Worm (Caenorhabditis elegans): ENCODE measurements around the gene pad-2.

pad-2 gene

ce11 chrIII:10241332-10241829 is 37.5 kb upstream of the pad-2 start:
- TF ChIP-seq lin-54 (GFP tag; optimal IDR thresholded peaks at IDR 0.05), result no peak
- peak; percentile 51 for TF ChIP-seq somi-1 (GFP tag; optimal IDR thresholded peaks at IDR 0.05)
- no peak for TF ChIP-seq pbrm-1 (GFP tag; IDR thresholded peaks at IDR 0.05)
- TF ChIP-seq nfya-1 (tag; optimal IDR thresholded peaks at IDR 0.05; ENCODE audit: borderline replicate concordance, insufficient read depth), result no peak
- TF ChIP-seq hlh-26 (GFP tag; conservative IDR thresholded peaks at IDR 0.05), result no peak
- no peak for TF ChIP-seq cebp-1 (GFP tag; IDR thresholded peaks at IDR 0.05)
- TF ChIP-seq cebp-1 (tag; optimal IDR thresholded peaks at IDR 0.05), result peak; percentile 10
- TF ChIP-seq tbp1 (GFP tag; optimal IDR thresholded peaks at IDR 0.05), result no peak
- TF ChIP-seq ztf-26 (tag; optimal IDR thresholded peaks at IDR 0.05), result peak; percentile 35
- TF ChIP-seq mxl-1 (tag; optimal IDR thresholded peaks at IDR 0.05), result no peak
- TF ChIP-seq lsy-27 (tag; optimal IDR thresholded peaks at IDR 0.05; ENCODE audit: borderline replicate concordance, insufficient read depth), result no peak

- TF ChIP-seq snpc-1.1 (tag; optimal IDR thresholded peaks at IDR 0.05; ENCODE audit: insufficient read depth), result peak; percentile 54
- peak; percentile 63 for TF ChIP-seq snpc-4 (GFP tag; optimal IDR thresholded peaks at IDR 0.05)
- TF ChIP-seq snpc-4 (tag; optimal IDR thresholded peaks at IDR 0.05), result peak in 3 of 4 experiments; percentile 50 to 91 (median 86)
- 0 out of 2 replicates have a peak, but pooled peaks have one; percentile 12 for TF ChIP-seq hmg-1.2 (GFP tag; IDR thresholded peaks at IDR 0.05)
These were observed 36.3 kb upstream of the pad-2 start for ce11 chrIII:10242597-10242996.

ce11 chrIII:10244013-10244412 is 34.9 kb upstream of the pad-2 start:
- TF ChIP-seq ceh-91 (GFP tag; IDR thresholded peaks at IDR 0.05), result no peak
- TF ChIP-seq athp-1 (tag; optimal IDR thresholded peaks at IDR 0.05), result no peak
- no peak for TF ChIP-seq madf-6 (GFP tag; IDR thresholded peaks at IDR 0.05)
- no peak for TF ChIP-seq Y95B8A.8 (GFP tag; IDR thresholded peaks at IDR 0.05)
- no peak for TF ChIP-seq somi-1 (GFP tag; optimal IDR thresholded peaks at IDR 0.05)
- no peak for TF ChIP-seq unc-62 (GFP tag; optimal IDR thresholded peaks at IDR 0.05)
- no peak for TF ChIP-seq ekl-4 (GFP tag; IDR thresholded peaks at IDR 0.05)
- TF ChIP-seq aptf-3 (GFP tag; IDR thresholded peaks at IDR 0.05), result no peak
- no peak for TF ChIP-seq dpff-1 (tag; optimal IDR thresholded peaks at IDR 0.05)
- TF ChIP-seq ceh-58 (GFP tag; IDR thresholded peaks at IDR 0.05), result no peak
- TF ChIP-seq F10E7.11 (tag; optimal IDR thresholded peaks at IDR 0.05), result no peak
- no peak for TF ChIP-seq cebp-1 (GFP tag; IDR thresholded peaks at IDR 0.05)
- TF ChIP-seq cebp-1 (tag; optimal IDR thresholded peaks at IDR 0.05), result no peak
- TF ChIP-seq gei-17 (GFP tag; optimal IDR thresholded peaks at IDR 0.05), result no peak

- TF ChIP-seq ztf-18 (tag; optimal IDR thresholded peaks at IDR 0.05) (peak; percentile 5), fkh-3 (tag; optimal IDR thresholded peaks at IDR 0.05) (no peak), Y56A3A.18 (GFP tag; IDR thresholded peaks at IDR 0.05) (no peak), attf-5 (GFP tag; optimal IDR thresholded peaks at IDR 0.05) (no peak), lin-35 (GFP tag; optimal IDR thresholded peaks at IDR 0.05) (peak in 1 of 3 experiments; percentile 36), ceh-40 (GFP tag; IDR thresholded peaks at IDR 0.05) (no peak), T26A5.8 (tag; optimal IDR thresholded peaks at IDR 0.05) (no peak), lsy-27 (tag; optimal IDR thresholded peaks at IDR 0.05; ENCODE audit: borderline replicate concordance, insufficient read depth) (no peak), dpl-1 (GFP tag; optimal IDR thresholded peaks at IDR 0.05) (peak; percentile 31), lin-54 (GFP tag; optimal IDR thresholded peaks at IDR 0.05) (peak; percentile 52), unc-62 (GFP tag; optimal IDR thresholded peaks at IDR 0.05) (no peak), dox-1 (GFP tag; IDR thresholded peaks at IDR 0.05) (0 out of 2 replicates have a peak, but pooled peaks have one; percentile 9), egrh-3 (GFP tag; IDR thresholded peaks at IDR 0.05) (peak; percentile 29; the same call in 1 of the 2 replicates), him-1 (tag; optimal IDR thresholded peaks at IDR 0.05) (no peak), mcd-1 (GFP tag; IDR thresholded peaks at IDR 0.05) (peak; percentile 93), zfh-2 (GFP tag; conservative IDR thresholded peaks at IDR 0.05) (peak; percentile 83), efl-1 (GFP tag; optimal IDR thresholded peaks at IDR 0.05) (peak; percentile 47)
These were observed 30.3 kb upstream of the pad-2 start, which contains the start of the genes div-1 and cor-1 for ce11 chrIII:10248441-10249137. Gene div-1 (minus strand): TSS chrIII:10248559. Gene cor-1 (plus strand): TSS chrIII:10249111.

Measured in whole organism, young adult.